Worm (Caenorhabditis elegans) whole organism, L4 larva: ENCODE measurements around the gene nlp-25.

Experiments
- D1046.2 ChIP-seq: fragments of 200-800 bp; sonication (Bioruptor generic); IDR thresholded peaks from 2 replicates; pipeline ENCODE4 v1.3.6; 2022; ENCODE audit warnings: missing genetic modification characterization, missing compliant biosample characterization
- T26A8.4 ChIP-seq: fragments of 200-800 bp; sonication (Bioruptor generic); IDR thresholded peaks from 2 replicates; pipeline ENCODE4 v1.3.6; 2022; ENCODE audit warnings: missing genetic modification characterization, missing compliant biosample characterization
- Y105C5A.15 ChIP-seq: fragments of 200-800 bp; sonication (Bioruptor generic); IDR thresholded peaks from 2 replicates; pipeline ENCODE4 v1.3.6; 2022; ENCODE audit warnings: missing genetic modification characterization, missing compliant biosample characterization
- aha-1 ChIP-seq: fragments of 150-350 bp; peaks from one replicate; lab custom pipeline; 2014; ENCODE audit warnings: missing biosample characterization, missing genetic modification characterization
- arid-1 ChIP-seq: fragments of 200-800 bp; sonication (Bioruptor generic); conservative IDR thresholded peaks from 2 replicates; pipeline ENCODE4 v1.3.6; 2022; ENCODE audit warnings: missing genetic modification reagents, missing genetic modification characterization, missing compliant biosample characterization
- attf-4 ChIP-seq: sonication (generic microtip); optimal IDR thresholded peaks from 3 replicates; lab custom pipeline; 2017; ENCODE audit warnings: missing biosample characterization, missing genetic modification characterization
- ceh-44 ChIP-seq: fragments of 200-800 bp; sonication (Bioruptor generic); IDR thresholded peaks from 2 replicates; pipeline ENCODE4 v1.3.6; 2022; ENCODE audit warnings: missing genetic modification reagents, missing genetic modification characterization, missing compliant biosample characterization
- ces-1 ChIP-seq: fragments of 150-350 bp; sonication (generic microtip); optimal IDR thresholded peaks from 4 replicates; lab custom pipeline; 2014; ENCODE audit warnings: missing biosample characterization, missing genetic modification reagents, missing genetic modification characterization
- cey-2 ChIP-seq: sonication (generic microtip); optimal IDR thresholded peaks from 3 replicates; lab custom pipeline; 2017; ENCODE audit warnings: missing genetic modification characterization, mild to moderate bottlenecking, missing compliant biosample characterization, antibody characterized with exemption, borderline replicate concordance; ENCODE audit not compliant: insufficient read depth
- ctbp-1 ChIP-seq: fragments of 200-800 bp; sonication (Bioruptor generic); IDR thresholded peaks from 2 replicates; pipeline ENCODE4 v1.3.6; 2022; ENCODE audit warnings: missing genetic modification reagents, missing genetic modification characterization, missing compliant biosample characterization
- dmd-8 ChIP-seq: fragments of 200-800 bp; sonication (Bioruptor generic); IDR thresholded peaks from 2 replicates; pipeline ENCODE4 v1.3.6; 2022; ENCODE audit warnings: missing genetic modification characterization, missing compliant biosample characterization
- dmd-9 ChIP-seq: fragments of 200-800 bp; sonication (Bioruptor generic); IDR thresholded peaks from 2 replicates; pipeline ENCODE4 v1.3.6; 2022; ENCODE audit warnings: missing genetic modification reagents, missing genetic modification characterization, missing compliant biosample characterization
- dpl-1 ChIP-seq: fragments of 150-350 bp; optimal IDR thresholded peaks from 2 replicates; lab custom pipeline; 2014; ENCODE audit warnings: missing biosample characterization, missing genetic modification reagents, missing genetic modification characterization
- egl-43 ChIP-seq: fragments of 200-800 bp; sonication (Bioruptor generic); IDR thresholded peaks from 2 replicates; pipeline ENCODE4 v1.3.6; 2022; ENCODE audit warnings: missing genetic modification reagents, missing genetic modification characterization, missing compliant biosample characterization
- fos-1 ChIP-seq: fragments of 150-350 bp; optimal IDR thresholded peaks from 2 replicates; lab custom pipeline; 2014; ENCODE audit warnings: missing biosample characterization, missing genetic modification characterization
- hif-1 ChIP-seq, 2 experiments: sonication (generic microtip); optimal IDR thresholded peaks; 2 replicates each; lab custom pipeline; 2016 to 2017; ENCODE audit warnings: missing compliant biosample characterization in 2 of 2, missing genetic modification characterization in 2 of 2, missing genetic modification reagents in 2 of 2, missing genotype in 2 of 2, mild to moderate bottlenecking in 1 of 2
- hlh-11 ChIP-seq: fragments of 200-800 bp; sonication (Bioruptor generic); optimal IDR thresholded peaks from 2 replicates; lab custom pipeline; 2018; ENCODE audit warnings: mild to moderate bottlenecking, missing genetic modification characterization, missing compliant biosample characterization
- hlh-30 ChIP-seq: sonication (generic microtip); optimal IDR thresholded peaks from 2 replicates; lab custom pipeline; 2017; ENCODE audit warnings: antibody characterized with exemption, mild to moderate bottlenecking, missing genetic modification characterization, missing compliant biosample characterization; ENCODE audit not compliant: insufficient read depth
- lim-7 ChIP-seq: fragments of 200-800 bp; sonication (Bioruptor generic); IDR thresholded peaks from 2 replicates; pipeline ENCODE4 v1.3.6; 2022; ENCODE audit warnings: missing genetic modification characterization, missing compliant biosample characterization
- lin-13 ChIP-seq: fragments of 150-350 bp; optimal IDR thresholded peaks from 2 replicates; lab custom pipeline; 2014; ENCODE audit warnings: missing biosample characterization, missing genetic modification reagents, missing genetic modification characterization
- lin-29 ChIP-seq: fragments of 200-800 bp; sonication (Bioruptor generic); IDR thresholded peaks from 2 replicates; pipeline ENCODE4 v1.3.6; 2022; ENCODE audit warnings: missing genetic modification reagents, missing genetic modification characterization, missing compliant biosample characterization
- lin-38 ChIP-seq: fragments of 200-800 bp; sonication (Bioruptor generic); IDR thresholded peaks from 2 replicates; pipeline ENCODE4 v1.3.6; 2022; ENCODE audit warnings: missing genetic modification reagents, missing genetic modification characterization, missing compliant biosample characterization
- madf-5 ChIP-seq, 2 experiments: fragments of 200-800 bp; sonication (Bioruptor generic); IDR thresholded peaks; 2 replicates each; pipeline ENCODE4 v1.3.6; 2022; ENCODE audit warnings: missing compliant biosample characterization in 2 of 2, missing genetic modification characterization in 2 of 2
- madf-9 ChIP-seq: fragments of 200-800 bp; sonication (Bioruptor generic); conservative IDR thresholded peaks from 2 replicates; pipeline ENCODE4 v1.3.6; 2022; ENCODE audit warnings: missing genetic modification reagents, missing genetic modification characterization, missing compliant biosample characterization
- mes-2 ChIP-seq: sonication (generic microtip); optimal IDR thresholded peaks from 2 replicates; lab custom pipeline; 2016; ENCODE audit warnings: missing genotype, mild to moderate bottlenecking, missing genetic modification characterization, missing compliant biosample characterization; ENCODE audit not compliant: poor library complexity, severe bottlenecking
- mxl-3 ChIP-seq: fragments of 200-800 bp; sonication (Bioruptor generic); optimal IDR thresholded peaks from 2 replicates; lab custom pipeline; 2018; ENCODE audit warnings: mild to moderate bottlenecking, missing genetic modification characterization, missing compliant biosample characterization
- nhr-10 ChIP-seq: fragments of 150-350 bp; optimal IDR thresholded peaks from 2 replicates; lab custom pipeline; 2014; ENCODE audit warnings: missing biosample characterization, missing genetic modification characterization
- nhr-11 ChIP-seq: fragments of 150-350 bp; optimal IDR thresholded peaks from 2 replicates; lab custom pipeline; 2014; ENCODE audit warnings: missing biosample characterization, missing genetic modification characterization
- nhr-28 ChIP-seq: fragments of 150-350 bp; optimal IDR thresholded peaks from 2 replicates; lab custom pipeline; 2014; ENCODE audit warnings: missing biosample characterization, missing genetic modification characterization
- nhr-42 ChIP-seq: fragments of 200-800 bp; sonication (Bioruptor generic); IDR thresholded peaks from 2 replicates; pipeline ENCODE4 v1.3.6; 2022; ENCODE audit warnings: missing genetic modification characterization, missing compliant biosample characterization
- nhr-48 ChIP-seq: sonication (generic microtip); optimal IDR thresholded peaks from 2 replicates; lab custom pipeline; 2016; ENCODE audit warnings: mild to moderate bottlenecking, missing genetic modification characterization, missing compliant biosample characterization
- nhr-6 ChIP-seq: fragments of 150-350 bp; optimal IDR thresholded peaks from 2 replicates; lab custom pipeline; 2014; ENCODE audit warnings: missing biosample characterization, missing genetic modification characterization
- pha-4 ChIP-seq, 2 experiments: fragments of 150-350 bp in 1 of 2; fragments of 200-800 bp in 1 of 2; sonication (Bioruptor generic) in 1 of 2; IDR thresholded peaks in 1 of 2; optimal IDR thresholded peaks in 1 of 2; 2 replicates each; pipeline versions ENCODE4 v1.3.6 to Lab custom; 2014 to 2022; ENCODE audit warnings: missing genetic modification characterization in 2 of 2, missing genetic modification reagents in 2 of 2, missing biosample characterization in 1 of 2, missing compliant biosample characterization in 1 of 2
- php-3 ChIP-seq: fragments of 200-800 bp; sonication (Bioruptor generic); IDR thresholded peaks from 2 replicates; pipeline ENCODE4 v1.3.6; 2022; ENCODE audit warnings: missing genetic modification reagents, missing genetic modification characterization, missing compliant biosample characterization
- rbr-2 ChIP-seq: sonication (generic microtip); optimal IDR thresholded peaks from 2 replicates; lab custom pipeline; 2016; ENCODE audit warnings: missing genotype, missing genetic modification characterization, missing compliant biosample characterization
- sdz-12 ChIP-seq: fragments of 200-800 bp; sonication (Bioruptor generic); optimal IDR thresholded peaks from 2 replicates; lab custom pipeline; 2018; ENCODE audit warnings: mild to moderate bottlenecking, missing genetic modification characterization, missing compliant biosample characterization
- set-16 ChIP-seq: fragments of 200-800 bp; sonication (Bioruptor generic); IDR thresholded peaks from 2 replicates; pipeline ENCODE4 v1.3.6; 2022; ENCODE audit warnings: missing genetic modification reagents, missing genetic modification characterization, missing compliant biosample characterization
- tra-1 ChIP-seq: fragments of 200-800 bp; sonication (Bioruptor generic); IDR thresholded peaks from 2 replicates; pipeline ENCODE4 v1.3.6; 2022; ENCODE audit warnings: missing genetic modification reagents, missing genetic modification characterization, missing compliant biosample characterization
- unc-39 ChIP-seq: sonication (generic microtip); optimal IDR thresholded peaks from 2 replicates; lab custom pipeline; 2017; ENCODE audit warnings: missing biosample characterization, missing genetic modification characterization
- unc-62 ChIP-seq, 3 experiments: fragments of 150-350 bp in 1 of 3; sonication (generic microtip); optimal IDR thresholded peaks in 2 of 3; peaks in 1 of 3; 1 replicate in 1 of 3; 2 replicates in 2 of 3; lab custom pipeline; 2014 to 2017; ENCODE audit warnings: missing biosample characterization in 3 of 3, missing genetic modification characterization in 3 of 3, missing genetic modification reagents in 3 of 3, missing genotype in 1 of 3
- vab-7 ChIP-seq: fragments of 200-800 bp; sonication (Bioruptor generic); IDR thresholded peaks from 2 replicates; pipeline ENCODE4 v1.3.6; 2022; ENCODE audit warnings: missing genetic modification reagents, missing genetic modification characterization, missing compliant biosample characterization
- ztf-11 ChIP-seq: fragments of 150-350 bp; optimal IDR thresholded peaks from 2 replicates; lab custom pipeline; 2014; ENCODE audit warnings: missing biosample characterization, missing genetic modification characterization

nlp-25 gene

DNA sequence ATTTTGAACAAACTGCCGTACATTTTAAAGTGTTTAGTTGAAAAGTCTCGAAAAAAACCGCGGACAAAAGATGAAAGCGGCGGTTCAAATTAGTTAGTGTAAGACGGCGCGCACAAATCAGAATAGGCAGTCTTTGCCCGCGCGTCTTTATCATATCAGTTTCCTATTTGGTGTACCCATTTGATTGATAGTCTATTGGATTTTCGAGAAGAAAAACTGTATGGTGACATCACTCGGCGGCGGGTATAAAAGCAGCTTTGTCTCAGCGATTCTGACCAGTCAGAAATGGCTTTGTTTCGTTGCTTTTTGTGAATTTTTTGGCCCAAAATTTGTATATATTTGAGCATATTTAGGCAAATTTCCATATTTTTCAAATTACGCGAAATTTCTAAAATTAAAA is 2.7 kb downstream of the nlp-25 start (continued):
- no peak for TF ChIP-seq hif-1 (tag; optimal IDR thresholded peaks at IDR 0.05; lab: Kevin White, UChicago)
- TF ChIP-seq hlh-11: peak; percentile 21
- no peak for TF ChIP-seq nhr-10 (tag; lab: Kevin White, UChicago)
- TF ChIP-seq sdz-12 (GFP tag; lab: Kevin White, UChicago): no peak
- no peak for TF ChIP-seq attf-4
- TF ChIP-seq pha-4 (GFP tag; IDR thresholded peaks at IDR 0.05; lab: Robert Waterston, UW): no peak
- TF ChIP-seq pha-4 (tag; optimal IDR thresholded peaks at IDR 0.05; lab: Kevin White, UChicago): no peak

DNA sequence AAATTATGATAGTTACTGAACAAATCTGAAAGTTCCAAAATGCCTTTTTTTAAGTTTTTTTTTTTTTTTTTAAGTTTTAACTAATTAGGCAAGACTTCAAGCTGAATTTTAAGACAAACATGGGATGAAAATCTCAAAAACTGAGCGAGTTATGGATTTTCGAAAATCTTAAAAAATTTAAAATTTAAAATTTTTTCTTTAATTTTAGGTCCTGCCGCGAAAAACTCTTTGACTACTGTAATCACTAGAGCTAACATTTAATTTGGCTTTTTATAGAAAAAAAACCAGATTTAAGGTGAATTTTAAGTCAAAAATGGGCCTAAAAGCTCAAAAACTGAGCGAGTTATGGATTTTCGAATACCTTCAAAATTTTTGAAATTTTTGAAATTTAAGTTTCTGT is 3.2 kb downstream of the nlp-25 start, which contains the start of gene grsp-1:
Gene grsp-1, plus strand, starts transcription at position 301 of the 400 bp plus-strand sequence.
- TF ChIP-seq rbr-2 (tag; lab: Kevin White, UChicago) (no peak), ceh-44 (GFP tag; lab: Robert Waterston, UW) (no peak), hlh-30 (no peak), Y105C5A.15 (GFP tag; lab: Robert Waterston, UW) (no peak), nhr-48 (no peak), dpl-1 (no peak)

DNA sequence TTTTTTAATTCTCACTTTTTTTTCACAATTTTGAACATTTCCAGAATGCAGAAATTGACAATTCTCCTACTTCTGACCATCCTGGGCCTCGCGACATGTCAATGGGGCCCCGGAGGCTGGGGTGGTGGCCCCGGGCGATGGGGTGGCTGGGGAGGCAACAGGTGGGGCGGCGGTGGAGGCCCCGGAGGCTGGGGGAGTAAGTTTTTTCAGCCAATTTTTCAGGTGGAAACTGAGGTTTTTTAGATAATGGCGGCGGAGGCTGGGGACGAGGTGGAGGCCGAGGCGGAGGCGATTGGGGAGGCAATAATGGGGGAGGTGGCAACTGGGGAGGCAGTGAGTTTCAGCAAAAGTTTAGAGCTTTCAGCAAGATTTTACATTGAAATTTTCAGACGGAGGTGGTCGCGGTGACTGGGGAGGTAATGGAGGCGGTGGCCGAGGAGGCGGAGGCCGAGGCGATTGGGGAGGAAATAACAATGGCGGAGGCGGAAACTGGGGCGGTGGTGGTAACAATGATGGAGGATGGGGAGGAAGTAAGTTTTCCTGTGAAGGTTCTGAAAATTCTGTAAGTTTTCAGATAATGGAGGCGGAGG is 4.2 kb downstream of the nlp-25 start:
- TF ChIP-seq hlh-11 (peak; percentile 10), hif-1 (tag; optimal IDR thresholded peaks at IDR 0.05; lab: Kevin White, UChicago) (peak in 1 of 2 experiments; percentile 15), hlh-30 (no peak), nhr-42 (GFP tag; lab: Robert Waterston, UW) (no peak), php-3 (GFP tag; lab: Robert Waterston, UW) (0 out of 2 replicates have a peak, but pooled peaks have one; percentile 6), ztf-11 (tag; lab: Kevin White, UChicago) (no peak), T26A8.4 (GFP tag; lab: Robert Waterston, UW) (peak; percentile 55; the same call in 1 of the 2 replicates), dmd-9 (no peak), ces-1 (no peak), set-16 (GFP tag; lab: Robert Waterston, UW) (peak; percentile 98), nhr-11 (tag; lab: Kevin White, UChicago) (no peak), aha-1 (peak; percentile 84), vab-7 (GFP tag; lab: Robert Waterston, UW) (no peak), nhr-6 (tag; lab: Kevin White, UChicago) (no peak), mxl-3 (GFP tag; lab: Kevin White, UChicago) (no peak), fos-1 (tag; lab: Kevin White, UChicago) (no peak), dmd-8 (GFP tag; lab: Robert Waterston, UW) (0 out of 2 replicates have a peak, but pooled peaks have one; percentile 19)

DNA sequence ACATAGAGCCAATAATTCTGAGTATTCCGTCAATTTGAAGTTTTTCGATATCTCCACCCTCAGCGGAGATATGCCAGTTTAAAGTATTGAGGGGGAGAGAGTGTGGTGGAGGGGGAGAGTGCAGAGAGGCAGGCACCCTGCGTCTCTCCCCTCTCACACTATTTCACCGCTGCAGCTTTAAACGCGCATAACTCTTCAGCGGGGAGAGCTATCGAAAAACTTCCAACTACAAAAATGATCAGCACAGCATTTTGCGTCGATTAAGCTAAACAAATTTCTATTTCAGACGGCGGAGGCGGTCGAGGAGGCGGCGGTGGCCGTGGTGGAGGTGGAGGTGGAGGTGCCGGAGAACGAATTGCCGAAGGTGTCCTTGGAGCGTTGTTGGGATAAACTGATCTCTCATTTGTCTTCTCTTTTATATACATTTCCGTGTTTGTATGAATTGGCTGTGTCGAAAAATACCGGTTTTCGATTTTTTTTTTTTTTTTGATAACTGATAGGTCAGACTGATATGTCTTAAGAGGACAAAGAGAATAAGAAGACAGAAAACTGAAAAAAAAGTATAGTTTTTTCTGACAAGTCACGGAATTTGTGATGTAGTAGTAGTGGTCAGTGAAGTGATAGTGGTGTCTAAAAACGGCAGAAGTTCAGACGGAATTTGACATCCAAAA is 5.8 kb downstream of the nlp-25 start:
- TF ChIP-seq php-3 (GFP tag; lab: Robert Waterston, UW): peak; percentile 42; the same call in 1 of the 2 replicates
- TF ChIP-seq nhr-28: peak; percentile 75
- 0 out of 2 replicates have a peak, but pooled peaks have one; percentile 32 for TF ChIP-seq lim-7 (GFP tag; lab: Robert Waterston, UW)
- no peak for TF ChIP-seq unc-39 (tag; lab: Kevin White, UChicago)
- TF ChIP-seq D1046.2 (GFP tag; lab: Robert Waterston, UW): peak; percentile 61; the same call in 1 of the 2 replicates
- TF ChIP-seq set-16 (GFP tag; lab: Robert Waterston, UW): peak; percentile 75
- TF ChIP-seq mes-2 (tag; lab: Kevin White, UChicago): peak; percentile 25
- no peak for TF ChIP-seq ztf-11 (tag; lab: Kevin White, UChicago)
- 0 out of 2 replicates have a peak, but pooled peaks have one; percentile 8 for TF ChIP-seq tra-1
- no peak for TF ChIP-seq nhr-10 (tag; lab: Kevin White, UChicago)
- no peak for TF ChIP-seq madf-9 (GFP tag; lab: Robert Waterston, UW)
- TF ChIP-seq lin-29 (GFP tag; lab: Robert Waterston, UW): 0 out of 2 replicates have a peak, but pooled peaks have one; percentile 6
- peak; percentile 66 for TF ChIP-seq egl-43 (GFP tag; lab: Robert Waterston, UW)
- peak; percentile 60 for TF ChIP-seq cey-2 (tag; lab: Kevin White, UChicago)
- peak; percentile 32; the same call in 1 of the 2 replicates for TF ChIP-seq ctbp-1 (GFP tag; lab: Robert Waterston, UW)
- TF ChIP-seq unc-62 (GFP tag; optimal IDR thresholded peaks at IDR 0.05 in 1 of 2; lab: Kevin White, UChicago): peak in 1 of 2 experiments; percentile 66
- no peak for TF ChIP-seq unc-62 (tag; optimal IDR thresholded peaks at IDR 0.05; lab: Kevin White, UChicago)
- TF ChIP-seq hlh-11: no peak
- TF ChIP-seq lin-13 (GFP tag; lab: Kevin White, UChicago): peak; percentile 14
- no peak for TF ChIP-seq lin-38 (GFP tag; lab: Robert Waterston, UW)
- TF ChIP-seq madf-5 (GFP tag; IDR thresholded peaks at IDR 0.05; lab: Robert Waterston, UW): 0 out of 4 replicates have a peak, but pooled peaks have one; percentile 11 to 31
- peak; percentile 3; the same call in 1 of the 2 replicates for TF ChIP-seq arid-1
